Fruit fly (Drosophila melanogaster): ENCODE measurements around the gene Pi3K92E.

Pi3K92E gene

DNA sequence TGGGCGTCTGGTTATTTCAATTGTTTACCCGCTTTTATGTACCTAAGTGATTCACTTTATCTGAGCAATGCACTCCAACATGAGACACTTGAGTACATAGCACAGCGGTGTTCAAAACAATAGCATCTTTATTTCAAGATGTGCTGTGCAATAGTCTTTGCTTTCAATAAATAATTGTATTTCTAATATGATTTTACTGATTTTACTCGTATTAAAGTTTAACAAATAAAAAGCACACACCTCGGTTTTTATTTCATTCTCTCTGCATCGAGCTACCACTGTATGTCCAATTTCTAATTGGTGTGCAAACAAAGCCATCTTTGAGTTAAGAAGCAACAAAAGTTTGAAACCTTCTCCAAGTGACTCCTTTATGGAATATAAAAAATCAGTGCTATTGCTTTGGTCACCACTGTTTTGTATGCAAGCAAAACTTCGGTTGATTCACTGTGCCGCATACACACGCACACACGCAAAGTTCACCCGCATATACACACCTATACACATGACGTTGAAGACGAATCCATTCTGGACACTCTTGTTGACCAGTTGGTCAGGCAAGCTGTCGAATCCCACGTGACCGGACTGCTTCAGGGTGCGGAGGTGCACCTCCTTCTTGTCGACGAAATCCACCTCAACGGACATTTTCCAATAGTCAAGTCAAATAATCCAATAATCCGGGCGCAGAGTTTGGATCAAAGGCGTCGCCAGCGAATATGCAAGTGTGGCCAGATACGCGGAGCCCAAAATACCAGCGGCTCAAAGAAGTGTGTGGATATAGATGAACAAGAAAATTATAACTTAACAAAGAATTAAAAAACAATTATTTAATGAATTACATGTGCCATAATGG lies 46.7 kb downstream of the Pi3K92E start, which contains the start of gene Septin2 (continued):
- TF ChIP-seq ATbp (GFP tag; optimal IDR thresholded peaks at IDR 0.05) = peak; percentile 86
- TF ChIP-seq nau (GFP tag; optimal IDR thresholded peaks at IDR 0.05) = peak; percentile 36
- TF ChIP-seq tap (tag; optimal IDR thresholded peaks at IDR 0.05) = peak; percentile 86
- peak; percentile 94 for TF ChIP-seq Asciz (GFP tag; optimal IDR thresholded peaks at IDR 0.05)
- TF ChIP-seq fu2 (GFP tag; optimal IDR thresholded peaks at IDR 0.05) = peak; percentile 6
- TF ChIP-seq CG1024 (GFP tag; IDR thresholded peaks at IDR 0.05) = 0 out of 2 replicates have a peak, but pooled peaks have one; percentile 2
- peak; percentile 49 for TF ChIP-seq ems (GFP tag; optimal IDR thresholded peaks at IDR 0.05)
- peak; percentile 55 for TF ChIP-seq CG16815 (GFP tag; optimal IDR thresholded peaks at IDR 0.05)
- peak; percentile 59 for TF ChIP-seq CG14441 (GFP tag; IDR thresholded peaks at IDR 0.05)
- peak; percentile 68 for TF ChIP-seq CG32772 (GFP tag; IDR thresholded peaks at IDR 0.05)
- peak; percentile 68 for TF ChIP-seq Nf-YB (GFP tag; optimal IDR thresholded peaks at IDR 0.05)
- no peak for TF ChIP-seq slou (GFP tag; optimal IDR thresholded peaks at IDR 0.05)
- peak; percentile 76 for TF ChIP-seq cato (GFP tag; optimal IDR thresholded peaks at IDR 0.05; ENCODE audit: borderline replicate concordance)
- TF ChIP-seq slbo (GFP tag; IDR thresholded peaks at IDR 0.05) = peak; percentile 37; the same call in 1 of the 2 replicates
- peak; percentile 77 for TF ChIP-seq nerfin-1 (tag; optimal IDR thresholded peaks at IDR 0.05)
- TF ChIP-seq CG2199 (GFP tag; IDR thresholded peaks at IDR 0.05) = 0 out of 3 replicates have a peak, but pooled peaks have one; percentile 46
- no peak for TF ChIP-seq GATAe (GFP tag; conservative IDR thresholded peaks at IDR 0.05)
- no peak for TF ChIP-seq Dref (GFP tag; IDR thresholded peaks at IDR 0.05)
- TF ChIP-seq gro (GFP tag; optimal IDR thresholded peaks at IDR 0.05) = no peak
- no peak for TF ChIP-seq B-H2 (GFP tag; optimal IDR thresholded peaks at IDR 0.05)
- peak; percentile 73 for TF ChIP-seq chn (GFP tag; optimal IDR thresholded peaks at IDR 0.05)
- TF ChIP-seq ab (GFP tag; optimal IDR thresholded peaks at IDR 0.05) = no peak
- TF ChIP-seq CG7271 (tag; optimal IDR thresholded peaks at IDR 0.05) = no peak
- TF ChIP-seq gcm2 (GFP tag; optimal IDR thresholded peaks at IDR 0.05) = no peak
- TF ChIP-seq CG13287 (GFP tag; IDR thresholded peaks at IDR 0.05; ENCODE audit: partially characterized antibody) = peak; percentile 36; the same call in 1 of the 2 replicates
- TF ChIP-seq Spps (tag; optimal IDR thresholded peaks at IDR 0.05) = peak; percentile 75
- peak; percentile 84 for TF ChIP-seq CG1233 (GFP tag; optimal IDR thresholded peaks at IDR 0.05)
- peak; percentile 68 for TF ChIP-seq caup (GFP tag; optimal IDR thresholded peaks at IDR 0.05; ENCODE audit: severe bottlenecking)
- TF ChIP-seq CG10366 (GFP tag; IDR thresholded peaks at IDR 0.05) = peak; percentile 49; the same call in 1 of the 2 replicates
- no peak for TF ChIP-seq sens-2 (GFP tag; IDR thresholded peaks at IDR 0.05)
- TF ChIP-seq CG30431 (GFP tag; optimal IDR thresholded peaks at IDR 0.05) = peak; percentile 64
- no peak for TF ChIP-seq Doc2 (GFP tag; IDR thresholded peaks at IDR 0.05)
- peak; percentile 33 for TF ChIP-seq CG10274 (GFP tag; optimal IDR thresholded peaks at IDR 0.05)
- TF ChIP-seq stc (GFP tag; IDR thresholded peaks at IDR 0.05) = peak; percentile 71
- TF ChIP-seq emc (GFP tag; optimal IDR thresholded peaks at IDR 0.05) = no peak
- peak; percentile 75 for TF ChIP-seq bcd (GFP tag; optimal IDR thresholded peaks at IDR 0.05)
- peak; percentile 97 for TF ChIP-seq MESR4 (GFP tag; optimal IDR thresholded peaks at IDR 0.05)
- TF ChIP-seq ftz-f1 (GFP tag; optimal IDR thresholded peaks at IDR 0.05) = no peak
- peak; percentile 59; the same call in 2 of the 4 replicates for TF ChIP-seq Gug (GFP tag; IDR thresholded peaks at IDR 0.05)
- peak; percentile 62 for TF ChIP-seq CG10147 (GFP tag; optimal IDR thresholded peaks at IDR 0.05)
- peak; percentile 85 for TF ChIP-seq lbe (GFP tag; optimal IDR thresholded peaks at IDR 0.05)
- TF ChIP-seq CG4282 (GFP tag; optimal IDR thresholded peaks at IDR 0.05) = no peak
- TF ChIP-seq CG5180 (GFP tag; optimal IDR thresholded peaks at IDR 0.05) = peak; percentile 75
- TF ChIP-seq schlank (tag; optimal IDR thresholded peaks at IDR 0.05) = no peak
- no peak for TF ChIP-seq Tbp (GFP tag; optimal IDR thresholded peaks at IDR 0.05)
- TF ChIP-seq dysf (GFP tag; IDR thresholded peaks at IDR 0.05) = peak; percentile 77
- peak; percentile 73 for TF ChIP-seq CG1602 (GFP tag; optimal IDR thresholded peaks at IDR 0.05)
- TF ChIP-seq CG4730 (GFP tag; IDR thresholded peaks at IDR 0.05) = peak; percentile 41; the same call in 1 of the 2 replicates
- no peak for TF ChIP-seq mirr (GFP tag; optimal IDR thresholded peaks at IDR 0.05)

Data from whole organism, embryonic.